Fruit fly (Drosophila melanogaster): Measurements from ENCODE around the gene CG5708.

Gene CG5708

DNA sequence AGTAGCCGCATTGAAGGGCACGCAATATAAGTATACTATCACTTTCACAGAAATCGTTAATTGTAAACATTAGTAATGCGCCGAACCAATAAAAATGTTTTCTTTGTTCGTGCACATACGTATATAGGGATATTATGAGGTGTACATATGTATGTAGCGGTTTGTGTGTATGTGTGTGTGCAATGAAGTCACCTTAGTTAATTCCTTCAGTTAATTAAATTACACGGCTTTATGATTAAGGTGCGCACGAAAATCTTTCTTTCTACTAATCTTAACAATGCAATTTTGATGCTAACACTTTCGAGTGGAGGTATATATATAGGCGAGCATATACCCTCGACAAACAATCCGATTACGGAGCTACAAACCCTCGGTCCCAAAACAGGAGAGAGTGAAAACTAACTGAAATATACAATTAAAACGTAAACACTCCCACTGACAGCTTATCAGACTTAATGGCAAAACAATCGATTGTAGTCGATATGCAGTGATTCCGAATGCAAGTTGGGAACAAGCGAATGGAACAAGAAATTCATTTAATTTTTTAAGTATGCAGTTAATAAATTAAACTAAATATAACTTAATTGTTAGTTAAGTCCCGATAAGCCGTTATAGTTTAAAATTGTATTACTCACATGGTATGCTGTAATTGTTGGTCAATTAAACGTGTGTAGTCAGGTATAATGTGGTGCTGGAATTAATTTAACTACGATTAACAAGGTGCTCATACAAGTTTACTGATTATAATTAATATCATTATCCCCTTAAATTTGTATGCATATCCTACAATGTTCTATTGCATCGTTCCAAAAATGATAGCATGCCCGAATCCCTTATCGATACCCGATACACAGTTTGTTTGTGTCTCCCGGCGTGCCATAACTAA is 5.9 kb downstream of the CG5708 start, which contains the start of the genes Npc1a and Prosalpha6 (continued):
- TF ChIP-seq Hr51 (GFP tag; optimal IDR thresholded peaks at IDR 0.05) (no peak), hb (GFP tag; IDR thresholded peaks at IDR 0.05; ENCODE audit: partially characterized antibody) (peak; percentile 71; the same call in 1 of the 3 replicates), run (tag; optimal IDR thresholded peaks at IDR 0.05) (no peak), stwl (tag; optimal IDR thresholded peaks at IDR 0.05) (peak; percentile 34), CG15269 (tag; optimal IDR thresholded peaks at IDR 0.05) (no peak), Trl (optimal IDR thresholded peaks at IDR 0.05) (no peak), Trl (GFP tag; optimal IDR thresholded peaks at IDR 0.05) (no peak), CG8359 (GFP tag; optimal IDR thresholded peaks at IDR 0.05; ENCODE audit: borderline replicate concordance) (no peak), CG11696 (GFP tag; IDR thresholded peaks at IDR 0.05) (no peak), en (GFP tag; optimal IDR thresholded peaks at IDR 0.05) (no peak), dmrt99B (tag; optimal IDR thresholded peaks at IDR 0.05) (no peak), CG12942 (GFP tag; optimal IDR thresholded peaks at IDR 0.05) (no peak), ewg (GFP tag; optimal IDR thresholded peaks at IDR 0.05) (no peak), sug (tag; optimal IDR thresholded peaks at IDR 0.05) (peak; percentile 7), CG10979 (tag; optimal IDR thresholded peaks at IDR 0.05) (no peak), CG4328 (GFP tag; optimal IDR thresholded peaks at IDR 0.05) (no peak), gcm2 (GFP tag; optimal IDR thresholded peaks at IDR 0.05) (peak; percentile 1), CG4424 (GFP tag; optimal IDR thresholded peaks at IDR 0.05) (peak; percentile 8), CG31224 (GFP tag; IDR thresholded peaks at IDR 0.05) (no peak), peb (GFP tag; IDR thresholded peaks at IDR 0.05) (no peak), Kr (GFP tag; optimal IDR thresholded peaks at IDR 0.05) (no peak), ken (GFP tag; IDR thresholded peaks at IDR 0.05) (no peak), CG2712 (tag; optimal IDR thresholded peaks at IDR 0.05) (peak; percentile 51), CG11723 (GFP tag; optimal IDR thresholded peaks at IDR 0.05) (peak; percentile 94), sens-2 (GFP tag; IDR thresholded peaks at IDR 0.05) (no peak), CG14014 (GFP tag; IDR thresholded peaks at IDR 0.05) (no peak), Stat92E (GFP tag; optimal IDR thresholded peaks at IDR 0.05) (no peak), scrt (GFP tag; optimal IDR thresholded peaks at IDR 0.05) (peak; percentile 14), CG32772 (GFP tag; IDR thresholded peaks at IDR 0.05) (no peak), az2 (GFP tag; optimal IDR thresholded peaks at IDR 0.05) (no peak), Dip3 (GFP tag; optimal IDR thresholded peaks at IDR 0.05) (no peak), pfk (GFP tag; optimal IDR thresholded peaks at IDR 0.05) (peak; percentile 95), CG10565 (GFP tag; optimal IDR thresholded peaks at IDR 0.05) (no peak), Chrac-16 (GFP tag; optimal IDR thresholded peaks at IDR 0.05) (no peak), CG17186 (GFP tag; optimal IDR thresholded peaks at IDR 0.05) (peak; percentile 12), wdn (GFP tag; IDR thresholded peaks at IDR 0.05) (no peak), pb (GFP tag; optimal IDR thresholded peaks at IDR 0.05) (no peak), E2f1 (GFP tag; IDR thresholded peaks at IDR 0.05) (no peak), BtbVII (GFP tag; optimal IDR thresholded peaks at IDR 0.05) (no peak), CG6272 (GFP tag; IDR thresholded peaks at IDR 0.05) (no peak), CG7745 (tag; optimal IDR thresholded peaks at IDR 0.05) (no peak), hth (optimal IDR thresholded peaks at IDR 0.05) (no peak), CG1233 (GFP tag; optimal IDR thresholded peaks at IDR 0.05) (no peak), bbx (GFP tag; IDR thresholded peaks at IDR 0.05; ENCODE audit: partially characterized antibody) (peak; percentile 50; the same call in 1 of the 2 replicates), phol (tag; optimal IDR thresholded peaks at IDR 0.05) (peak; percentile 61), gce (GFP tag; IDR thresholded peaks at IDR 0.05) (no peak), CG11695 (GFP tag; IDR thresholded peaks at IDR 0.05) (no peak), sc (optimal IDR thresholded peaks at IDR 0.05) (no peak), sc (GFP tag; optimal IDR thresholded peaks at IDR 0.05) (no peak), jumu (GFP tag; optimal IDR thresholded peaks at IDR 0.05) (no peak)

All from whole organism, embryonic.